Worm (Caenorhabditis elegans): ENCODE results near the gene vars-1.

DNA sequence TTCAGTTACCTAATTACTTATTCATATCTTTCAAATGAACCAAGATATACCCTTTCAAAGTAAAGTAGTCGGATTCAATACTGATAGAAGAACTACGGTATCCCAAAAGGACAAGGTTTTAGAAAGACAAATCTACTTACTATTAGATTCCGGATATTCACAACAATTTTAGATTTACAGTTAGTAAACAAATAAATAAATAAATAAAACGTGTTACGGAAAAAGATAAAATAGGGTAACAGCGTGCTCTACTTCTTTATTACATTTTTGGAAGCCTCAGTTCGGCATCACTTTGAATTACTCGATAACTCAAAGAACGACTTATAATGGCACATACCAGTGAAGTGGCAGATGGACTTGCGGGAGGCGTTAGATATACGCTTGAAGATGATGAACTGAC is 26.2 kb upstream of the vars-1 start, which contains the start of gene Y97E10AR.8:
- TF ChIP-seq aly-2 (tag; optimal IDR thresholded peaks at IDR 0.05) (no peak), nhr-76 (tag; optimal IDR thresholded peaks at IDR 0.05) (no peak)
